Worm (Caenorhabditis elegans) whole organism, L4 larva: ENCODE measurements around the gene C29F5.1.
A peak's percentile ranks its signal among the peaks of the same experiment; 100 is the strongest.

Experiments used
- F10B5.3 ChIP-seq: sonication (generic microtip); optimal IDR thresholded peaks from 2 replicates; lab custom pipeline; 2016; ENCODE audit warnings: mild to moderate bottlenecking, missing genetic modification characterization, missing compliant biosample characterization
- F37D6.2 ChIP-seq: sonication (generic microtip); optimal IDR thresholded peaks from 2 replicates; lab custom pipeline; 2016; ENCODE audit warnings: mild to moderate bottlenecking, missing genetic modification characterization, missing compliant biosample characterization
- T26A8.4 ChIP-seq: fragments of 200-800 bp; sonication (Bioruptor generic); IDR thresholded peaks from 2 replicates; pipeline ENCODE4 v1.3.6; 2022; ENCODE audit warnings: missing genetic modification characterization, missing compliant biosample characterization
- arid-1 ChIP-seq: fragments of 200-800 bp; sonication (Bioruptor generic); conservative IDR thresholded peaks from 2 replicates; pipeline ENCODE4 v1.3.6; 2022; ENCODE audit warnings: missing genetic modification reagents, missing genetic modification characterization, missing compliant biosample characterization
- ceh-28 ChIP-seq: fragments of 150-350 bp; optimal IDR thresholded peaks from 2 replicates; lab custom pipeline; 2014; ENCODE audit warnings: missing biosample characterization, missing genetic modification reagents, missing genetic modification characterization
- ceh-44 ChIP-seq: fragments of 200-800 bp; sonication (Bioruptor generic); IDR thresholded peaks from 2 replicates; pipeline ENCODE4 v1.3.6; 2022; ENCODE audit warnings: missing genetic modification reagents, missing genetic modification characterization, missing compliant biosample characterization
- ceh-62 ChIP-seq: sonication (generic microtip); optimal IDR thresholded peaks from 2 replicates; lab custom pipeline; 2017; ENCODE audit warnings: missing biosample characterization, missing genetic modification characterization
- ceh-82 ChIP-seq: sonication (generic microtip); optimal IDR thresholded peaks from 2 replicates; lab custom pipeline; 2017; ENCODE audit warnings: missing biosample characterization, missing genetic modification characterization
- ctbp-1 ChIP-seq: fragments of 200-800 bp; sonication (Bioruptor generic); IDR thresholded peaks from 2 replicates; pipeline ENCODE4 v1.3.6; 2022; ENCODE audit warnings: missing genetic modification reagents, missing genetic modification characterization, missing compliant biosample characterization
- daf-19 ChIP-seq: fragments of 200-800 bp; sonication (Bioruptor generic); conservative IDR thresholded peaks from 2 replicates; pipeline ENCODE4 v1.3.6; 2022; ENCODE audit warnings: missing genetic modification characterization, missing compliant biosample characterization
- dmd-6 ChIP-seq: fragments of 200-800 bp; sonication (Bioruptor generic); IDR thresholded peaks from 2 replicates; pipeline ENCODE4 v1.3.6; 2022; ENCODE audit warnings: missing genetic modification reagents, missing genetic modification characterization, missing compliant biosample characterization
- dmd-9 ChIP-seq: fragments of 200-800 bp; sonication (Bioruptor generic); IDR thresholded peaks from 2 replicates; pipeline ENCODE4 v1.3.6; 2022; ENCODE audit warnings: missing genetic modification reagents, missing genetic modification characterization, missing compliant biosample characterization
- duxl-1 ChIP-seq: sonication (generic microtip); optimal IDR thresholded peaks from 2 replicates; lab custom pipeline; 2016; ENCODE audit warnings: mild to moderate bottlenecking, missing genetic modification characterization, moderate library complexity, missing compliant biosample characterization; ENCODE audit not compliant: poor library complexity
- dve-1 ChIP-seq: sonication (generic microtip); optimal IDR thresholded peaks from 2 replicates; lab custom pipeline; 2017; ENCODE audit warnings: antibody characterized with exemption, mild to moderate bottlenecking, missing genetic modification characterization, missing compliant biosample characterization; ENCODE audit not compliant: insufficient read depth
- egl-27 ChIP-seq: sonication (generic microtip); optimal IDR thresholded peaks from 3 replicates; lab custom pipeline; 2017; ENCODE audit warnings: missing biosample characterization, missing genetic modification reagents, missing genetic modification characterization
- fkh-10 ChIP-seq: fragments of 150-350 bp; optimal IDR thresholded peaks from 2 replicates; lab custom pipeline; 2014; ENCODE audit warnings: missing biosample characterization, missing genetic modification reagents, missing genetic modification characterization
- fos-1 ChIP-seq: fragments of 150-350 bp; optimal IDR thresholded peaks from 2 replicates; lab custom pipeline; 2014; ENCODE audit warnings: missing biosample characterization, missing genetic modification characterization
- hlh-11 ChIP-seq: fragments of 200-800 bp; sonication (Bioruptor generic); optimal IDR thresholded peaks from 2 replicates; lab custom pipeline; 2018; ENCODE audit warnings: mild to moderate bottlenecking, missing genetic modification characterization, missing compliant biosample characterization
- hlh-30 ChIP-seq: sonication (generic microtip); optimal IDR thresholded peaks from 2 replicates; lab custom pipeline; 2017; ENCODE audit warnings: antibody characterized with exemption, mild to moderate bottlenecking, missing genetic modification characterization, missing compliant biosample characterization; ENCODE audit not compliant: insufficient read depth
- hmg-1.1 ChIP-seq: fragments of 200-800 bp; sonication (Bioruptor generic); IDR thresholded peaks from 2 replicates; pipeline ENCODE4 v1.3.6; 2022; ENCODE audit warnings: missing genetic modification reagents, missing genetic modification characterization, missing compliant biosample characterization
- lin-15B ChIP-seq: fragments of 150-350 bp; sonication (generic microtip); optimal IDR thresholded peaks from 3 replicates; lab custom pipeline; 2014; ENCODE audit warnings: missing biosample characterization, missing genetic modification characterization
- lin-29 ChIP-seq: fragments of 200-800 bp; sonication (Bioruptor generic); IDR thresholded peaks from 2 replicates; pipeline ENCODE4 v1.3.6; 2022; ENCODE audit warnings: missing genetic modification reagents, missing genetic modification characterization, missing compliant biosample characterization
- lir-3 ChIP-seq: sonication (generic microtip); optimal IDR thresholded peaks from 2 replicates; lab custom pipeline; 2016; ENCODE audit warnings: mild to moderate bottlenecking, missing genetic modification characterization, missing compliant biosample characterization
- mdl-1 ChIP-seq, 2 experiments: fragments of 150-350 bp in 1 of 2; sonication (generic microtip) in 1 of 2; optimal IDR thresholded peaks; 2 replicates each; lab custom pipeline; 2014 to 2017; ENCODE audit warnings: missing biosample characterization in 2 of 2, missing genetic modification characterization in 2 of 2
- mdt-29 ChIP-seq: fragments of 200-800 bp; sonication (Bioruptor generic); IDR thresholded peaks from 2 replicates; pipeline ENCODE4 v1.3.6; 2022; ENCODE audit warnings: missing genetic modification reagents, missing genetic modification characterization, missing compliant biosample characterization
- mep-1 ChIP-seq: fragments of 150-350 bp; sonication (generic microtip); optimal IDR thresholded peaks from 3 replicates; lab custom pipeline; 2014; ENCODE audit warnings: missing biosample characterization, missing genetic modification characterization
- nhr-10 ChIP-seq: fragments of 150-350 bp; optimal IDR thresholded peaks from 2 replicates; lab custom pipeline; 2014; ENCODE audit warnings: missing biosample characterization, missing genetic modification characterization
- nhr-25 ChIP-seq: sonication (generic microtip); optimal IDR thresholded peaks from 2 replicates; lab custom pipeline; 2017; ENCODE audit warnings: missing genetic modification characterization, mild to moderate bottlenecking, missing compliant biosample characterization, antibody characterized with exemption, moderate library complexity, borderline replicate concordance; ENCODE audit not compliant: insufficient read depth
- nhr-28 ChIP-seq: fragments of 150-350 bp; optimal IDR thresholded peaks from 2 replicates; lab custom pipeline; 2014; ENCODE audit warnings: missing biosample characterization, missing genetic modification characterization
- nhr-42 ChIP-seq: fragments of 200-800 bp; sonication (Bioruptor generic); IDR thresholded peaks from 2 replicates; pipeline ENCODE4 v1.3.6; 2022; ENCODE audit warnings: missing genetic modification characterization, missing compliant biosample characterization
- nhr-48 ChIP-seq: sonication (generic microtip); optimal IDR thresholded peaks from 2 replicates; lab custom pipeline; 2016; ENCODE audit warnings: mild to moderate bottlenecking, missing genetic modification characterization, missing compliant biosample characterization
- pqm-1 ChIP-seq: sonication (generic microtip); optimal IDR thresholded peaks from 2 replicates; lab custom pipeline; 2017; ENCODE audit warnings: missing biosample characterization, missing genetic modification characterization
- rbr-2 ChIP-seq: sonication (generic microtip); optimal IDR thresholded peaks from 2 replicates; lab custom pipeline; 2016; ENCODE audit warnings: missing genotype, missing genetic modification characterization, missing compliant biosample characterization
- saeg-2 ChIP-seq: fragments of 200-800 bp; sonication (Bioruptor generic); IDR thresholded peaks from 2 replicates; pipeline ENCODE4 v1.3.6; 2022; ENCODE audit warnings: missing genetic modification reagents, missing genetic modification characterization, missing compliant biosample characterization
- sdz-12 ChIP-seq: fragments of 200-800 bp; sonication (Bioruptor generic); optimal IDR thresholded peaks from 2 replicates; lab custom pipeline; 2018; ENCODE audit warnings: mild to moderate bottlenecking, missing genetic modification characterization, missing compliant biosample characterization
- snpc-4 ChIP-seq: fragments of 150-350 bp; optimal IDR thresholded peaks from 2 replicates; lab custom pipeline; 2014; ENCODE audit warnings: missing biosample characterization, missing genetic modification characterization
- spr-3 ChIP-seq: fragments of 200-800 bp; sonication (Bioruptor generic); optimal IDR thresholded peaks from 2 replicates; lab custom pipeline; 2018; ENCODE audit warnings: mild to moderate bottlenecking, missing genetic modification characterization, missing compliant biosample characterization
- tag-97 ChIP-seq: fragments of 200-800 bp; sonication (Bioruptor generic); IDR thresholded peaks from 2 replicates; pipeline ENCODE4 v1.3.6; 2022; ENCODE audit warnings: missing genetic modification characterization, missing compliant biosample characterization
- unc-62 ChIP-seq, 3 experiments: fragments of 150-350 bp in 1 of 3; sonication (generic microtip); optimal IDR thresholded peaks in 2 of 3; peaks in 1 of 3; 1 replicate in 1 of 3; 2 replicates in 2 of 3; lab custom pipeline; 2014 to 2017; ENCODE audit warnings: missing biosample characterization in 3 of 3, missing genetic modification characterization in 3 of 3, missing genetic modification reagents in 3 of 3, missing genotype in 1 of 3
- vab-7 ChIP-seq: fragments of 200-800 bp; sonication (Bioruptor generic); IDR thresholded peaks from 2 replicates; pipeline ENCODE4 v1.3.6; 2022; ENCODE audit warnings: missing genetic modification reagents, missing genetic modification characterization, missing compliant biosample characterization

C29F5.1 gene

ce11 chrII:6331222-6331830, 28.0 kb downstream of the C29F5.1 start, which contains the start of gene set-4 (continued):
- TF ChIP-seq duxl-1 (tag; lab: Kevin White, UChicago) (peak; percentile 77), egl-27 (tag; lab: Kevin White, UChicago) (no peak), ceh-82 (tag; lab: Kevin White, UChicago) (no peak), daf-19 (GFP tag; lab: Robert Waterston, UW) (0 out of 2 replicates have a peak, but pooled peaks have one; percentile 59), mdl-1 (tag; optimal IDR thresholded peaks at IDR 0.05; lab: Kevin White, UChicago) (peak; percentile 19 to 94), nhr-10 (tag; lab: Kevin White, UChicago) (peak; percentile 23), sdz-12 (GFP tag; lab: Kevin White, UChicago) (no peak), ceh-62 (tag; lab: Kevin White, UChicago) (no peak), lir-3 (no peak), nhr-48 (tag; lab: Kevin White, UChicago) (peak; percentile 71), nhr-42 (GFP tag; lab: Robert Waterston, UW) (peak; percentile 85), arid-1 (GFP tag; lab: Robert Waterston, UW) (peak; percentile 37; the same call in 1 of the 2 replicates), nhr-25 (tag; lab: Kevin White, UChicago) (peak; percentile 85), ctbp-1 (GFP tag; lab: Robert Waterston, UW) (peak; percentile 88), hlh-30 (peak; percentile 95), mdt-29 (GFP tag; lab: Robert Waterston, UW) (peak; percentile 62; the same call in 1 of the 2 replicates), F10B5.3 (tag; lab: Kevin White, UChicago) (peak; percentile 41), fkh-10 (GFP tag; lab: Kevin White, UChicago) (peak; percentile 95), unc-62 (GFP tag; optimal IDR thresholded peaks at IDR 0.05 in 1 of 2; lab: Kevin White, UChicago) (peak in 1 of 2 experiments; percentile 75), unc-62 (tag; optimal IDR thresholded peaks at IDR 0.05; lab: Kevin White, UChicago) (no peak), snpc-4 (tag; lab: Kevin White, UChicago) (no peak), ceh-28 (peak; percentile 29), rbr-2 (peak; percentile 96), vab-7 (GFP tag; lab: Robert Waterston, UW) (0 out of 2 replicates have a peak, but pooled peaks have one; percentile 29), spr-3 (GFP tag; lab: Kevin White, UChicago) (peak; percentile 68), lin-29 (GFP tag; lab: Robert Waterston, UW) (0 out of 2 replicates have a peak, but pooled peaks have one; percentile 20), saeg-2 (GFP tag; lab: Robert Waterston, UW) (no peak), mep-1 (peak; percentile 96), T26A8.4 (peak; percentile 88), dmd-6 (peak; percentile 93), F37D6.2 (tag; lab: Kevin White, UChicago) (peak; percentile 90), dve-1 (peak; percentile 94)
- TF ChIP-seq, all 104 proteins: peak for 59

ce11 chrII:6333887-6334286, 30.6 kb downstream of the C29F5.1 start, which contains the start of gene ttc-39B:
TSS of gene ttc-39B (minus strand) at chrII:6333987.
- TF ChIP-seq arid-1 (GFP tag; lab: Robert Waterston, UW) (no peak), ceh-44 (GFP tag; lab: Robert Waterston, UW) (no peak), spr-3 (GFP tag; lab: Kevin White, UChicago) (no peak)
- TF ChIP-seq, all 104 proteins: peak for 0

- TF ChIP-seq lin-15B (tag; lab: Kevin White, UChicago) (no peak), dmd-6 (peak; percentile 31; the same call in 1 of the 2 replicates), egl-27 (tag; lab: Kevin White, UChicago) (no peak), dve-1 (peak; percentile 56), pqm-1 (tag; lab: Kevin White, UChicago) (peak; percentile 54), tag-97 (no peak), dmd-9 (no peak), hlh-11 (tag; lab: Kevin White, UChicago) (peak; percentile 40), hmg-1.1 (GFP tag; lab: Robert Waterston, UW) (no peak), nhr-28 (tag; lab: Kevin White, UChicago) (peak; percentile 43), fos-1 (tag; lab: Kevin White, UChicago) (no peak)
- TF ChIP-seq, all 104 proteins: peak for 5
These were observed 31.5 kb downstream of the C29F5.1 start for ce11 chrII:6334745-6335260.
